Fruit fly (Drosophila melanogaster) whole organism, prepupa: ENCODE data around the gene CG42828.

ENCODE experiments used
- Blimp-1 ChIP-seq: fragments of 200-800 bp; sonication (Bioruptor generic); optimal IDR thresholded peaks from 3 replicates; lab custom pipeline; 2017; ENCODE audit warnings: missing biosample characterization, missing genetic modification characterization, mild to moderate bottlenecking, moderate library complexity, missing genetic modification reagents
- CG10631 ChIP-seq: fragments of 200-800 bp; sonication (Bioruptor generic); optimal IDR thresholded peaks from 2 replicates; lab custom pipeline; 2016; ENCODE audit warnings: missing biosample characterization, missing genetic modification characterization
- CG10669 ChIP-seq: fragments of 200-800 bp; sonication (Bioruptor generic); optimal IDR thresholded peaks from 3 replicates; lab custom pipeline; 2018; ENCODE audit warnings: missing biosample characterization, mild to moderate bottlenecking, missing genetic modification characterization, moderate library complexity
- CG11294 ChIP-seq: fragments of 200-800 bp; sonication (Bioruptor generic); IDR thresholded peaks from 2 replicates; pipeline ENCODE4 v1.3.6; 2022; ENCODE audit warnings: missing biosample characterization, missing genetic modification characterization
- CG11762 ChIP-seq: fragments of 200-800 bp; sonication (Bioruptor generic); optimal IDR thresholded peaks from 3 replicates; lab custom pipeline; 2016; ENCODE audit warnings: missing biosample characterization, missing genetic modification characterization; ENCODE audit not compliant: insufficient read depth
- CG11902 ChIP-seq: fragments of 200-800 bp; sonication (Bioruptor generic); optimal IDR thresholded peaks from 3 replicates; lab custom pipeline; 2016; ENCODE audit warnings: missing biosample characterization, missing genetic modification characterization
- CG15336 ChIP-seq: fragments of 200-800 bp; sonication (Bioruptor generic); IDR thresholded peaks from 2 replicates; pipeline ENCODE4 v1.3.6; 2022; ENCODE audit warnings: missing biosample characterization, missing genetic modification characterization
- CG1621 ChIP-seq: fragments of 200-800 bp; sonication (Bioruptor generic); optimal IDR thresholded peaks from 3 replicates; lab custom pipeline; 2018; ENCODE audit warnings: missing biosample characterization, mild to moderate bottlenecking, missing genetic modification characterization
- CG16779 ChIP-seq: fragments of 200-800 bp; sonication (Bioruptor generic); optimal IDR thresholded peaks from 3 replicates; lab custom pipeline; 2017; ENCODE audit warnings: missing biosample characterization, mild to moderate bottlenecking, missing genetic modification characterization
- CG3032 ChIP-seq: fragments of 200-800 bp; optimal IDR thresholded peaks from 2 replicates; lab custom pipeline; 2019; ENCODE audit warnings: missing biosample characterization, mild to moderate bottlenecking, missing genetic modification characterization, moderate library complexity
- CG31627 ChIP-seq: fragments of 200-800 bp; sonication (Bioruptor generic); optimal IDR thresholded peaks from 3 replicates; lab custom pipeline; 2016; ENCODE audit warnings: missing biosample characterization, missing genetic modification characterization
- CG32006 ChIP-seq: fragments of 200-800 bp; sonication (Bioruptor generic); optimal IDR thresholded peaks from 3 replicates; lab custom pipeline; 2017; ENCODE audit warnings: missing biosample characterization, mild to moderate bottlenecking, missing genetic modification characterization
- CG34406 ChIP-seq: fragments of 200-800 bp; sonication (Bioruptor generic); optimal IDR thresholded peaks from 3 replicates; lab custom pipeline; 2016; ENCODE audit warnings: missing biosample characterization, missing genetic modification characterization
- CG3919 ChIP-seq: fragments of 200-800 bp; sonication (Bioruptor generic); optimal IDR thresholded peaks from 3 replicates; lab custom pipeline; 2016; ENCODE audit warnings: missing biosample characterization, missing genetic modification characterization
- CG6163 ChIP-seq: fragments of 200-800 bp; sonication (Bioruptor generic); IDR thresholded peaks from 3 replicates; pipeline ENCODE4 v1.3.6; 2022; ENCODE audit warnings: missing biosample characterization, missing genetic modification characterization
- CG6276 ChIP-seq: fragments of 200-800 bp; sonication (Bioruptor generic); optimal IDR thresholded peaks from 2 replicates; lab custom pipeline; 2017; ENCODE audit warnings: missing biosample characterization, mild to moderate bottlenecking, missing genetic modification characterization
- CG6792 ChIP-seq: fragments of 200-800 bp; sonication (Bioruptor generic); optimal IDR thresholded peaks from 3 replicates; lab custom pipeline; 2016; ENCODE audit warnings: missing biosample characterization, missing genetic modification characterization
- CG6808 ChIP-seq: fragments of 200-800 bp; sonication (Bioruptor generic); optimal IDR thresholded peaks from 3 replicates; lab custom pipeline; 2017; ENCODE audit warnings: missing biosample characterization, missing genetic modification characterization, mild to moderate bottlenecking, moderate library complexity, missing genetic modification reagents
- CG7368 ChIP-seq: fragments of 200-800 bp; sonication (Bioruptor generic); optimal IDR thresholded peaks from 3 replicates; lab custom pipeline; 2016; ENCODE audit warnings: missing biosample characterization, missing genetic modification characterization
- CG8119 ChIP-seq: fragments of 200-800 bp; sonication (Bioruptor generic); IDR thresholded peaks from 3 replicates; pipeline ENCODE4 v1.3.6; 2022; ENCODE audit warnings: missing biosample characterization, missing genetic modification characterization
- CG8319 ChIP-seq: fragments of 200-800 bp; sonication (Bioruptor generic); optimal IDR thresholded peaks from 3 replicates; lab custom pipeline; 2016; ENCODE audit warnings: missing biosample characterization, missing genetic modification characterization
- CG8632 ChIP-seq: fragments of 200-800 bp; sonication (Bioruptor generic); optimal IDR thresholded peaks from 3 replicates; lab custom pipeline; 2016; ENCODE audit warnings: missing biosample characterization, missing genetic modification characterization
- Eip75B ChIP-seq: fragments of 200-800 bp; sonication (Bioruptor generic); optimal IDR thresholded peaks from 3 replicates; lab custom pipeline; 2016; ENCODE audit warnings: missing biosample characterization, missing genetic modification characterization
- Eip78C ChIP-seq: fragments of 200-800 bp; sonication (Bioruptor generic); peaks from one replicate; lab custom pipeline; 2016; ENCODE audit warnings: missing biosample characterization, missing genetic modification characterization
- Ets21C ChIP-seq: fragments of 200-800 bp; sonication (Bioruptor generic); optimal IDR thresholded peaks from 3 replicates; lab custom pipeline; 2016; ENCODE audit warnings: missing biosample characterization, missing genetic modification characterization
- Gug ChIP-seq: fragments of 200-800 bp; sonication (Bioruptor generic); IDR thresholded peaks from 2 replicates; pipeline ENCODE4 v1.3.6; 2022; ENCODE audit warnings: missing biosample characterization, missing genetic modification characterization
- Hr38 ChIP-seq: sonication (Bioruptor generic); optimal IDR thresholded peaks from 2 replicates; lab custom pipeline; 2016; ENCODE audit warnings: missing biosample characterization, missing genetic modification characterization
- Hr39 ChIP-seq: fragments of 200-800 bp; sonication (Bioruptor generic); optimal IDR thresholded peaks from 2 replicates; lab custom pipeline; 2016; ENCODE audit warnings: missing biosample characterization, missing genetic modification characterization
- Hr4 ChIP-seq: fragments of 200-800 bp; sonication (Bioruptor generic); optimal IDR thresholded peaks from 3 replicates; lab custom pipeline; 2016; ENCODE audit warnings: missing biosample characterization, missing genetic modification characterization
- Lpt ChIP-seq: fragments of 200-800 bp; sonication (Bioruptor generic); optimal IDR thresholded peaks from 3 replicates; lab custom pipeline; 2016; ENCODE audit warnings: missing biosample characterization, missing genetic modification characterization
- OdsH ChIP-seq: fragments of 200-800 bp; sonication (Bioruptor generic); optimal IDR thresholded peaks from 3 replicates; lab custom pipeline; 2016; ENCODE audit warnings: missing biosample characterization, missing genetic modification characterization
- achi ChIP-seq: fragments of 200-800 bp; sonication (Bioruptor generic); optimal IDR thresholded peaks from 3 replicates; lab custom pipeline; 2016; ENCODE audit warnings: missing biosample characterization, missing genetic modification characterization
- cyc ChIP-seq: fragments of 200-800 bp; sonication (Bioruptor generic); optimal IDR thresholded peaks from 3 replicates; lab custom pipeline; 2016; ENCODE audit warnings: missing biosample characterization, missing genetic modification characterization
- dac ChIP-seq: fragments of 200-800 bp; sonication (Bioruptor generic); optimal IDR thresholded peaks from 2 replicates; lab custom pipeline; 2017; ENCODE audit warnings: missing biosample characterization, mild to moderate bottlenecking, missing genetic modification characterization
- eg ChIP-seq: fragments of 200-800 bp; sonication (Bioruptor generic); IDR thresholded peaks from 3 replicates; pipeline ENCODE4 v1.3.6; 2022; ENCODE audit warnings: missing biosample characterization, missing genetic modification characterization
- esn ChIP-seq: fragments of 200-800 bp; sonication (Bioruptor generic); optimal IDR thresholded peaks from 2 replicates; lab custom pipeline; 2016; ENCODE audit warnings: missing biosample characterization, mild to moderate bottlenecking, missing genetic modification characterization, moderate library complexity
- fd59A ChIP-seq: fragments of 200-800 bp; sonication (Bioruptor generic); optimal IDR thresholded peaks from 2 replicates; lab custom pipeline; 2017; ENCODE audit warnings: missing biosample characterization, mild to moderate bottlenecking, missing genetic modification characterization, missing genetic modification reagents
- fd85E ChIP-seq: fragments of 200-800 bp; sonication (Bioruptor generic); optimal IDR thresholded peaks from 3 replicates; lab custom pipeline; 2016; ENCODE audit warnings: missing biosample characterization, missing genetic modification characterization
- fkh ChIP-seq: fragments of 200-800 bp; sonication (Bioruptor generic); optimal IDR thresholded peaks from 3 replicates; lab custom pipeline; 2017; ENCODE audit warnings: missing biosample characterization, mild to moderate bottlenecking, missing genetic modification characterization, moderate library complexity
- lz ChIP-seq: fragments of 200-800 bp; sonication (Bioruptor generic); optimal IDR thresholded peaks from 3 replicates; lab custom pipeline; 2016; ENCODE audit warnings: missing biosample characterization, missing genetic modification characterization
- net ChIP-seq: fragments of 200-800 bp; sonication (Bioruptor generic); optimal IDR thresholded peaks from 3 replicates; lab custom pipeline; 2016; ENCODE audit warnings: missing biosample characterization, missing genetic modification characterization
- spab ChIP-seq: fragments of 200-800 bp; sonication (Bioruptor generic); optimal IDR thresholded peaks from 2 replicates; lab custom pipeline; 2017; ENCODE audit warnings: missing biosample characterization, mild to moderate bottlenecking, missing genetic modification characterization, missing genetic modification reagents
- ss ChIP-seq, 2 experiments: fragments of 200-800 bp; sonication (Bioruptor generic); optimal IDR thresholded peaks; 2 replicates in 1 of 2; 3 replicates in 1 of 2; lab custom pipeline; 2017 to 2018; ENCODE audit warnings: mild to moderate bottlenecking in 2 of 2, missing biosample characterization in 2 of 2, missing genetic modification characterization in 2 of 2, moderate library complexity in 1 of 2
- svp ChIP-seq: fragments of 200-800 bp; sonication (Bioruptor generic); peaks from one replicate; lab custom pipeline; 2016; ENCODE audit warnings: missing biosample characterization, missing genetic modification characterization
- topi ChIP-seq: fragments of 200-800 bp; sonication (Bioruptor generic); optimal IDR thresholded peaks from 3 replicates; lab custom pipeline; 2016; ENCODE audit warnings: missing biosample characterization, missing genetic modification characterization
- vri ChIP-seq: fragments of 200-800 bp; sonication (Bioruptor generic); optimal IDR thresholded peaks from 3 replicates; lab custom pipeline; 2016; ENCODE audit warnings: missing biosample characterization, mild to moderate bottlenecking, missing genetic modification characterization

The CG42828 gene

dm6 chr3R:23346007-23346681 lies 27.4 kb upstream of the CG42828 start, which contains the start of gene pnt (continued):
- TF ChIP-seq Eip75B (GFP tag; lab: Kevin White, UChicago), result no peak
- TF ChIP-seq CG7368, result no peak
- peak; percentile 15 for TF ChIP-seq Blimp-1
- TF ChIP-seq dac (GFP tag; lab: Kevin White, UChicago), result no peak
- TF ChIP-seq CG11762 (GFP tag; lab: Kevin White, UChicago), result no peak
- no peak for TF ChIP-seq Hr38 (GFP tag; lab: Kevin White, UChicago)
- TF ChIP-seq CG8632 (GFP tag; lab: Kevin White, UChicago), result no peak
- no peak for TF ChIP-seq Gug (GFP tag; lab: Robert Waterston, UW)
- no peak for TF ChIP-seq lz (GFP tag; lab: Kevin White, UChicago)
- TF ChIP-seq CG10669 (GFP tag; lab: Kevin White, UChicago), result no peak
- TF ChIP-seq net (GFP tag; lab: Kevin White, UChicago), result no peak
- no peak for TF ChIP-seq CG3919 (GFP tag; lab: Kevin White, UChicago)
- TF ChIP-seq OdsH, result no peak
- TF ChIP-seq ss (GFP tag; optimal IDR thresholded peaks at IDR 0.05; lab: Kevin White, UChicago), result no peak
- peak; percentile 20; the same call in 2 of the 3 replicates for TF ChIP-seq CG6163
- TF ChIP-seq CG6808 (GFP tag; lab: Kevin White, UChicago), result no peak
- TF ChIP-seq CG8119 (GFP tag; lab: Robert Waterston, UW), result no peak
- TF ChIP-seq fd59A (GFP tag; lab: Kevin White, UChicago), result no peak
- no peak for TF ChIP-seq Lpt (GFP tag; lab: Kevin White, UChicago)

dm6 chr3R:23346893-23347396 lies 26.6 kb upstream of the CG42828 start:
- peak; percentile 28 for TF ChIP-seq spab (GFP tag; lab: Kevin White, UChicago)
- TF ChIP-seq Blimp-1, result peak; percentile 23
- TF ChIP-seq CG11902 (GFP tag; lab: Kevin White, UChicago), result peak; percentile 23
- peak; percentile 20 for TF ChIP-seq fkh (GFP tag; lab: Kevin White, UChicago)
- peak; percentile 66; the same call in 2 of the 3 replicates for TF ChIP-seq CG8119 (GFP tag; lab: Robert Waterston, UW)
- peak; percentile 74 for TF ChIP-seq CG6276
- TF ChIP-seq CG10669 (GFP tag; lab: Kevin White, UChicago), result peak; percentile 29
- peak; percentile 70 for TF ChIP-seq eg (GFP tag; lab: Robert Waterston, UW)
- peak; percentile 70 for TF ChIP-seq cyc (GFP tag; lab: Kevin White, UChicago)
- peak; percentile 28 for TF ChIP-seq vri (GFP tag; lab: Kevin White, UChicago)
- TF ChIP-seq Eip78C (GFP tag; lab: Kevin White, UChicago), result peak; percentile 85
- no peak for TF ChIP-seq Ets21C (GFP tag; lab: Kevin White, UChicago)
- TF ChIP-seq CG6163, result peak; percentile 63; the same call in 1 of the 3 replicates
- TF ChIP-seq CG11762 (GFP tag; lab: Kevin White, UChicago), result peak; percentile 37
- peak; percentile 61 for TF ChIP-seq CG6792 (GFP tag; lab: Kevin White, UChicago)
- TF ChIP-seq CG3919 (GFP tag; lab: Kevin White, UChicago), result peak; percentile 71
- no peak for TF ChIP-seq Gug (GFP tag; lab: Robert Waterston, UW)
- TF ChIP-seq CG32006 (GFP tag; lab: Kevin White, UChicago), result peak; percentile 78
- TF ChIP-seq OdsH, result peak; percentile 72
- TF ChIP-seq CG15336, result peak; percentile 49
- peak; percentile 66 for TF ChIP-seq CG10631 (GFP tag; lab: Kevin White, UChicago)
- peak; percentile 31 for TF ChIP-seq Eip75B (GFP tag; lab: Kevin White, UChicago)
- no peak for TF ChIP-seq fd85E (GFP tag; lab: Kevin White, UChicago)
- peak; percentile 61 for TF ChIP-seq CG8632 (GFP tag; lab: Kevin White, UChicago)
- peak; percentile 25 for TF ChIP-seq Hr39 (GFP tag; lab: Kevin White, UChicago)
- TF ChIP-seq CG31627 (GFP tag; lab: Kevin White, UChicago), result peak; percentile 15
- peak; percentile 13 for TF ChIP-seq CG16779
- TF ChIP-seq esn (GFP tag; lab: Kevin White, UChicago), result peak; percentile 67
- peak; percentile 27 for TF ChIP-seq CG6808 (GFP tag; lab: Kevin White, UChicago)
- TF ChIP-seq CG8319 (GFP tag; lab: Kevin White, UChicago), result no peak
- peak; percentile 62 for TF ChIP-seq CG3032
- TF ChIP-seq topi (GFP tag; lab: Kevin White, UChicago), result peak; percentile 50
- TF ChIP-seq Hr4 (GFP tag; lab: Kevin White, UChicago), result peak; percentile 50
- TF ChIP-seq Hr38 (GFP tag; lab: Kevin White, UChicago), result no peak
- peak; percentile 67 for TF ChIP-seq achi
- no peak for TF ChIP-seq CG1621 (tag; lab: Kevin White, UChicago)
- peak; percentile 5 for TF ChIP-seq Lpt (GFP tag; lab: Kevin White, UChicago)
- TF ChIP-seq CG34406 (GFP tag; lab: Kevin White, UChicago), result peak; percentile 66
- TF ChIP-seq CG11294 (GFP tag; lab: Robert Waterston, UW), result no peak
- TF ChIP-seq net (GFP tag; lab: Kevin White, UChicago), result peak; percentile 40
- TF ChIP-seq lz (GFP tag; lab: Kevin White, UChicago), result peak; percentile 61
- peak; percentile 82 for TF ChIP-seq svp (GFP tag; lab: Kevin White, UChicago)
